Fruit fly (Drosophila melanogaster): Measurements from ENCODE around the gene CG2202.
A peak's percentile ranks its signal among the peaks of the same experiment; 100 is the strongest.

Gene CG2202

DNA sequence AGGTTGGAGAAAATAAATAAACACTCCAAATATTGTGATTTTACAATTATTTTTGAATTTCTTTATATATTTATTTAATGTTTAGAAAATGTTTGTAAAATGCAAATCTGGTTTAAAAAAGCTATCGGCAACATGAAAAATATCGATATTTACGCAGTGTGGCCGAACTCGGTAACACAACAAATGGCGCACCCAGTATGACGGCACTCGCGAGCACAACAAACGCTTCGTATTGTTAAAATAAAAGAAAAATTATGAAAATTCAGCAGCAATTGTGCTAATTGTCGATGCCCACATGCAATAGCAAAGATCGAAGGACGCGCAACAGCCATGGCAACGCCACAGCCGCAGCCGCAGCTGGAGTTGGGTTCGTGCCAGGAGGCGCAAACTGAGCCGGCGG lies at the start of gene CG2202:
Gene CG2202, plus strand, starts transcription at position 193 of the 400 bp plus-strand sequence.
- TF ChIP-seq CG33017 (tag; optimal IDR thresholded peaks at IDR 0.05) (no peak), cnc (optimal IDR thresholded peaks at IDR 0.05) (no peak), cic (GFP tag; optimal IDR thresholded peaks at IDR 0.05) (no peak), CG7045 (GFP tag; optimal IDR thresholded peaks at IDR 0.05) (no peak), ovo (GFP tag; optimal IDR thresholded peaks at IDR 0.05) (no peak), CG1620 (GFP tag; optimal IDR thresholded peaks at IDR 0.05) (no peak), tj (GFP tag; optimal IDR thresholded peaks at IDR 0.05) (peak; percentile 10), Hr96 (GFP tag; optimal IDR thresholded peaks at IDR 0.05) (no peak), CG11617 (GFP tag; optimal IDR thresholded peaks at IDR 0.05) (no peak), CG5204 (GFP tag; optimal IDR thresholded peaks at IDR 0.05) (no peak), pad (GFP tag; optimal IDR thresholded peaks at IDR 0.05) (no peak), Crg-1 (GFP tag; optimal IDR thresholded peaks at IDR 0.05) (no peak), CG7101 (tag; optimal IDR thresholded peaks at IDR 0.05) (no peak), CG14711 (tag; optimal IDR thresholded peaks at IDR 0.05) (peak; percentile 15), Mnt (GFP tag; optimal IDR thresholded peaks at IDR 0.05) (peak; percentile 34), kay (GFP tag; ENCODE audit: borderline replicate concordance) (no peak), Clk (GFP tag; optimal IDR thresholded peaks at IDR 0.05) (no peak), bab1 (GFP tag; optimal IDR thresholded peaks at IDR 0.05) (peak; percentile 53), toe (GFP tag; optimal IDR thresholded peaks at IDR 0.05) (no peak), CG12768 (GFP tag; optimal IDR thresholded peaks at IDR 0.05) (no peak)

DNA sequence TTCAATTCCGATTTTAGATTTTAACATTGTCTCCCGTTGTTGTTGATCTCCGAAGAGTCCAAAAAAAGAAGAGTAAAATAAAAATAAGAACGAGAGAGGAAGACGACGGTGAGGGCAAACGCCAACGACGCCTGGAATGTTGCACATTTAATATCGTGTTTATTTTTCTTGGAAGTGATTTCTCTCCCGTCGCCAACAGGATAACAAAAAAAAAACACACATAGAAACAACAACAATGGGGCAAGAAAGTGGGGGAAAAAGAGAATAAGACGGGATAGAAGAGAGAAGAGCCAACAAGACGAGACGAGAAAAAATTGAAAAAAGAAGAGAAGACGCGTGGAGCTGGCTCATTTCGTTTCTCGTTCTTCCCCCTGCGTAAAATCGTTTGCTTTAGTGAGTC lies 47.5 kb upstream of the CG2202 start:
- no peak for TF ChIP-seq CG12768 (GFP tag; optimal IDR thresholded peaks at IDR 0.05)
- no peak for TF ChIP-seq Crg-1 (GFP tag; optimal IDR thresholded peaks at IDR 0.05)
- no peak for TF ChIP-seq CG1620 (GFP tag; optimal IDR thresholded peaks at IDR 0.05)
- no peak for TF ChIP-seq toe (GFP tag; optimal IDR thresholded peaks at IDR 0.05)
- TF ChIP-seq bab1 (GFP tag; optimal IDR thresholded peaks at IDR 0.05): no peak
- no peak for TF ChIP-seq CG7101 (tag; optimal IDR thresholded peaks at IDR 0.05)
- no peak for TF ChIP-seq Mnt (GFP tag; optimal IDR thresholded peaks at IDR 0.05)
- TF ChIP-seq CG5204 (GFP tag; optimal IDR thresholded peaks at IDR 0.05): no peak

DNA sequence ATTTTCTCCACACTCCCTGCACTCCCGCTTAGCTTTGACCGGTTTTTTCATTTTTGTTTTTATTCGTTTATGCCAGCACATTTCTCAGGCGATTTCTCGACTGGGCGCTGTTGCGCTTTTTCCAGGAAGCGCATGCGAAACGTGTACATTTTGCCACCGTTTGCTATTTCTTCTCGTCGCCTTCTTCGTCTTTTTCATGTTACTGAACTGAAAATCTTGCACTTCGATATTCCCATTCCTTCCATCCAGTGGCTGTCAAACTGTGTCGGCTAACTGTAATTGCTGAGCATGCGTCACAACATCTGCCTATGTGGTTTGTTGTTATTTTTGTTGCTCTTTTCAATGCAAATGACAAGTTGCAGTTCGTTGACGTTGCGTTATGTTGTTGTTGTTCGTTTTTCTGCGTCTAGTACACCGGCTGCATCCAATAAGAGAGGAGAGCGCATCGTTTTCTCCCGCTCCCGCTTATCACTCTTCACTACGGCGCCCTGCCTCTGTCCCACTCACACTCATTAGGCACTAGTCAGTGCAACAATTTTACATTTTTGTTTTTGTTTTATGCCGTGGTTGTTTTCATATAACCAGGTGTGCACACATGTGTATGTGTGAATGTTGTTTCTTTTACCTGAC lies 46.6 kb upstream of the CG2202 start:
- peak; percentile 99 for TF ChIP-seq tj (GFP tag; optimal IDR thresholded peaks at IDR 0.05)
- peak; percentile 7 for TF ChIP-seq cic (GFP tag; optimal IDR thresholded peaks at IDR 0.05)
- TF ChIP-seq CG33017 (tag; optimal IDR thresholded peaks at IDR 0.05): no peak
- TF ChIP-seq cnc (optimal IDR thresholded peaks at IDR 0.05): no peak
- TF ChIP-seq CG14711 (tag; optimal IDR thresholded peaks at IDR 0.05): no peak
- peak; percentile 6 for TF ChIP-seq kay (GFP tag; ENCODE audit: borderline replicate concordance)
- no peak for TF ChIP-seq CG5204 (GFP tag; optimal IDR thresholded peaks at IDR 0.05)
- TF ChIP-seq ovo (GFP tag; optimal IDR thresholded peaks at IDR 0.05): peak; percentile 78
- TF ChIP-seq toe (GFP tag; optimal IDR thresholded peaks at IDR 0.05): no peak
- TF ChIP-seq CG11617 (GFP tag; optimal IDR thresholded peaks at IDR 0.05): no peak
- TF ChIP-seq Clk (GFP tag; optimal IDR thresholded peaks at IDR 0.05): no peak
- no peak for TF ChIP-seq bab1 (GFP tag; optimal IDR thresholded peaks at IDR 0.05)
- TF ChIP-seq CG12768 (GFP tag; optimal IDR thresholded peaks at IDR 0.05): no peak
- TF ChIP-seq CG7045 (GFP tag; optimal IDR thresholded peaks at IDR 0.05): no peak
- no peak for TF ChIP-seq CG1620 (GFP tag; optimal IDR thresholded peaks at IDR 0.05)
- peak; percentile 19 for TF ChIP-seq Mnt (GFP tag; optimal IDR thresholded peaks at IDR 0.05)
- TF ChIP-seq pad (GFP tag; optimal IDR thresholded peaks at IDR 0.05): no peak
- TF ChIP-seq Hr96 (GFP tag; optimal IDR thresholded peaks at IDR 0.05): no peak
- TF ChIP-seq CG7101 (tag; optimal IDR thresholded peaks at IDR 0.05): no peak
- no peak for TF ChIP-seq Crg-1 (GFP tag; optimal IDR thresholded peaks at IDR 0.05)

DNA sequence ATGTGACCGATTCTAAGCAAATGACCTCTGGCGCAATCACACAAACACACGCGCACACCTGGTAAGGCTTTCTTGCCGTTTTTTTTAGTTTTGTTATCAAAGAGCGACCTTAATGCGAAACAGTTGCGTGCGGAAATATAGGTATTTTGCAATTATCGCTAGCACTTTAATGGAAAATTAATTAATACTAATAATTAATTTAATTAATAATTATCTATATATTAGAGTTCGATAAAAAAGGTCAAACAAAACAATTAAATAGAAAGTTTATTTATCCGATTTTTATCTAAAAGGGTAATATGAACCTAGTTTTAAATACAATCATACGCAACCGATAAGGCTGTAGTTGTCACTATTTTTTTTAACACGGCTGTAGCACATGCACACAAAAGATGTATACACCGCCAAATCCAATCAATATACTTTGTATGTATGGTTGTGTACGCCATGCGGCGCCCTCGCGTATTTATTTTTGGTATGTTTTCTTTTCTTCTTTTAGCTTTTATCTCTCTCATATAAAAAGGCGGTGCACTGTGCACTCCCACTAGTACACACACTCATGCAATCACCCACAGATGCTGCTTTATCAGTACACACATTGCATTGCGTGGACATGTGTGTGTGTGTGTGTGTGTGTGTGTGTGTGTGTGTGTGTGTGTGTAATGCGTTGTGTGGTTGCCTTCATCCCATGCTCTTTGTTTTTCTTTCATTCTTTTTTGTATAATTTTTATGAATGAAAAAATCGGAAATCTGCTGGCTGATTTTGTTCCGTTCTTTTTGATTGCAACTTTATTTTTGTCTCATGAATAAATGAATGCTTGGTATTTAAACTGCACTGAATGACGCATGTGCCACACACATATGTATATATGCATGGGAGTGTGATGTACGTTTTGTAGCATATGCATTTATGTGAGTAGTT lies 45.8 kb upstream of the CG2202 start:
- TF ChIP-seq CG5204 (GFP tag; optimal IDR thresholded peaks at IDR 0.05) (no peak), CG14711 (tag; optimal IDR thresholded peaks at IDR 0.05) (peak; percentile 75), Crg-1 (GFP tag; optimal IDR thresholded peaks at IDR 0.05) (no peak), cnc (optimal IDR thresholded peaks at IDR 0.05) (no peak), CG7045 (GFP tag; optimal IDR thresholded peaks at IDR 0.05) (peak; percentile 22), CG7101 (tag; optimal IDR thresholded peaks at IDR 0.05) (peak; percentile 77), CG11617 (GFP tag; optimal IDR thresholded peaks at IDR 0.05) (peak; percentile 26), pad (GFP tag; optimal IDR thresholded peaks at IDR 0.05) (no peak), kay (GFP tag; ENCODE audit: borderline replicate concordance) (peak; percentile 89), CG12768 (GFP tag; optimal IDR thresholded peaks at IDR 0.05) (peak; percentile 5), bab1 (GFP tag; optimal IDR thresholded peaks at IDR 0.05) (peak; percentile 18), CG33017 (tag; optimal IDR thresholded peaks at IDR 0.05) (peak; percentile 67), Clk (GFP tag; optimal IDR thresholded peaks at IDR 0.05) (no peak), ovo (GFP tag; optimal IDR thresholded peaks at IDR 0.05) (no peak)

DNA sequence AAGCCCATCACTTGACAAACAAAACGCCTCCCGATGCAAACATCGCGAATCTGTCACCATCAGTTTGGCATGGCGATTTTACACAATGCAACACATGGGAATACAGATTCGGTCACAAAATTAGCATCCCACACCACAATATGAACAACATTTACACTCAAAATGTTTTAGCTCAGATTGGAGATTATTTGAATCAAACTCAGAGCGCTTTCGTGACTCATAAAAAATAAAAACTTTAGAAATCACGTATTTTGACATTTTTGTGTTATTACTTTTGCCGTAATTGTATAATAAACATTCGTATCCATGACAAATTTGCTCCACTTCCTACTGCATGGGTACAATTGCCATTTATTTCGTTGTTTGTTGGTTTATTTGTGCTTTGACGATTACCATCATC lies 44.5 kb upstream of the CG2202 start:
- TF ChIP-seq CG14711 (tag; optimal IDR thresholded peaks at IDR 0.05): no peak
- no peak for TF ChIP-seq toe (GFP tag; optimal IDR thresholded peaks at IDR 0.05)
- no peak for TF ChIP-seq ovo (GFP tag; optimal IDR thresholded peaks at IDR 0.05)
- TF ChIP-seq CG7045 (GFP tag; optimal IDR thresholded peaks at IDR 0.05): no peak
